Worm (Caenorhabditis elegans): ENCODE results near the gene clec-216.

Gene clec-216

DNA sequence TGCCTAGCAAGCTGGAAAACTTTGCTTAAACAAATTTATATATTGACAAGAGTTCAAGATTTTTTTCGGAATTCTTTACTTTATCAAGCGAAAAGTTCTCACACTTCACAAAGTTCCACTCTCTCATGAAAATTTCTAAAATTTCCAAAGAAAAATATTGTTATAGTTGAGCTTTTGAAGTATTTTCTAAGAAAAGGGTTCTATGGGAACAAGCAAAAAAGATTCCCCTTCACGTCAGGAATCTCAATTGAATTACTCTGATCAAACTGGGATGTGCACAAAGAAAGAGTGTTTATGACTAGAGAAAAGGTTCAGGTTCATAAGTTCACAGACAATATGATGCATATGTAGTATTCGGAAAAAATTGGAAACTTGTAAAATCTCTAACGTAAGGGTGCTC is 48.4 kb downstream of the clec-216 start (continued):
- TF ChIP-seq hrde-1 (tag; optimal IDR thresholded peaks at IDR 0.05; ENCODE audit: borderline replicate concordance) = no peak

All from whole organism, young adult.